Fruit fly (Drosophila melanogaster): Measurements from ENCODE around the gene CG15818.
A peak's percentile ranks its signal among the peaks of the same experiment; 100 is the strongest.

The CG15818 gene

DNA sequence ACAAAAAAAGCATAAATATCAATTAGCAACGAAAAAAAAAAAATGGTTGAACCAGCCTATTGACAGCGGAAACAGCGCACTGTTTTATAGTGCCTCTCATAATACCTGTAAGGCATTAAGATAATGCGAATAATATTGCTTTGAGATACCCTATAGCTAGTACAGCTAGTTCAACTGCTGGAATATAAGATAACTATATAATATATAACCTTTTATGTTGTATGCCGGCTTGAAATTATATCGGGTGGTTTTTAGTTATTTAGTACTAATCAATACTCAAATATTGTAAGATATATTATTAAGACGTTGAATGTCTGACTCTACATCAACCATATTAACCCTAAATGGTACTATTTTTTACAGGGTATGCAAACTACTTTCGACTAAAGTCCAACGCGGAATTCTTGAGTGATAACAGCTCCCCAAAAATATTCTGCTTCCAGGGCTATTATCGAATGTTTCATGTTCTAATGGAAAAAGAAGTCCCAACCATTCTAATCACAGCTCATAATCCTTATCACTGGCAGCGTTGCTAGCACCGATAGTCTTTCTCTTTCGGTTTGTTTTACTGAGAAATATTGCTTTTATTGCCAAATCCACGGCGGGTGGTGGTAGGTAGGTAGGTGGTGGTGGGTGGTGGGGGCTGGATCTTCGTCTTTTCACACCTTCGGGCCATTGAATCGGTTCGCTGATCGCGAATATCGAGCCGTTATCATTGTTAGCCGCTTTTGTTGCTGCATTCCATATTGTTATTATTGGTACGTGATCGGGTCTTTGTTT, 23.4 kb downstream of the CG15818 start:
- TF ChIP-seq CG13204 (GFP tag; optimal IDR thresholded peaks at IDR 0.05) (no peak), EcR (GFP tag; optimal IDR thresholded peaks at IDR 0.05) (no peak), Ets98B (GFP tag; IDR thresholded peaks at IDR 0.05) (peak; percentile 49), Pif1A (GFP tag; optimal IDR thresholded peaks at IDR 0.05) (peak; percentile 49), CG10348 (GFP tag; IDR thresholded peaks at IDR 0.05) (no peak), D1 (tag; optimal IDR thresholded peaks at IDR 0.05) (no peak), Pif1B (GFP tag; optimal IDR thresholded peaks at IDR 0.05) (no peak), CG14655 (GFP tag; optimal IDR thresholded peaks at IDR 0.05) (peak; percentile 25), rn (GFP tag; IDR thresholded peaks at IDR 0.05) (no peak), CG12605 (GFP tag; IDR thresholded peaks at IDR 0.05) (no peak), CG4496 (GFP tag; IDR thresholded peaks at IDR 0.05) (no peak), CG17806 (tag; optimal IDR thresholded peaks at IDR 0.05) (no peak), CG34367 (tag; optimal IDR thresholded peaks at IDR 0.05) (peak; percentile 25), gl (tag; optimal IDR thresholded peaks at IDR 0.05) (no peak), CG15710 (tag; optimal IDR thresholded peaks at IDR 0.05) (peak; percentile 38), fd96Ca (GFP tag; IDR thresholded peaks at IDR 0.05) (no peak), CG32121 (GFP tag; IDR thresholded peaks at IDR 0.05) (peak; percentile 49; the same call in 1 of the 2 replicates), CG8301 (tag; optimal IDR thresholded peaks at IDR 0.05) (no peak), CG9948 (tag; optimal IDR thresholded peaks at IDR 0.05) (no peak), CG8159 (tag; optimal IDR thresholded peaks at IDR 0.05) (no peak), Snoo (tag; optimal IDR thresholded peaks at IDR 0.05) (no peak)

DNA sequence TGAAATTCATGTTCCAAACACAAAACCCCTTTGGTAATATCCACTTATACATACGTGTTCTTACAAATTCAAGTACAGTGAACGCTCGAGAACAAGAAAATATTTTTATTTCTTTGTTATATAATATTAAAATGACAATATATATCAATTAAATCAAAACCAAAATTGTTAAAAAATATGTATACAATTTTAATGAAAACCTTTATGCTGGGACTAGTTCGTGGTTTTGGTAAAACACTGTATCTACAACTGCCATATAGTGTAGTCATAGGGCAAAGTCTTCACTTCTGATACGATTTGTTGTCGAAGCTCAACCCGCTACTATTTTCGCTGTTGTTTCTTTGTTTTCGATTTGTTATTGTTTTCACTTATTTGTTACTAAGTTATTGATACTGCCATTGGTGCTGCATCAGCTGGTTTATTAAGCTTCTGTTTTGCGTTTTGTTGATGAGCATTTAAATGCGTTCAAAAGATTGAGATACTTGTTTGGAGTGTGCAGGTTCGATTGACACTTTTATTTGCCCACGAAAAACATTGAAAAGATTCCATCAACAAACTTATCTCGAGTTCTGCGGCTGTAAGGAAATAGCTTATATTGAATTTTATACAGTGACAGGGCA, 24.1 kb downstream of the CG15818 start:
- TF ChIP-seq CG12605 (GFP tag; IDR thresholded peaks at IDR 0.05): peak; percentile 57
- TF ChIP-seq CG32121 (GFP tag; IDR thresholded peaks at IDR 0.05): peak; percentile 47
- peak; percentile 48 for TF ChIP-seq CG14655 (GFP tag; optimal IDR thresholded peaks at IDR 0.05)
- TF ChIP-seq CG15710 (tag; optimal IDR thresholded peaks at IDR 0.05): peak; percentile 51
- TF ChIP-seq rn (GFP tag; IDR thresholded peaks at IDR 0.05): no peak
- TF ChIP-seq Ets98B (GFP tag; IDR thresholded peaks at IDR 0.05): peak; percentile 26; the same call in 1 of the 2 replicates
- TF ChIP-seq EcR (GFP tag; optimal IDR thresholded peaks at IDR 0.05): no peak
- TF ChIP-seq CG8301 (tag; optimal IDR thresholded peaks at IDR 0.05): peak; percentile 28
- peak; percentile 22 for TF ChIP-seq Pif1A (GFP tag; optimal IDR thresholded peaks at IDR 0.05)
- TF ChIP-seq gl (tag; optimal IDR thresholded peaks at IDR 0.05): peak; percentile 41
- TF ChIP-seq CG4496 (GFP tag; IDR thresholded peaks at IDR 0.05): no peak; the same call in 1 of the 3 replicates
- peak; percentile 13 for TF ChIP-seq Pif1B (GFP tag; optimal IDR thresholded peaks at IDR 0.05)
- TF ChIP-seq CG17806 (tag; optimal IDR thresholded peaks at IDR 0.05): peak; percentile 31
- peak; percentile 37 for TF ChIP-seq CG8159 (tag; optimal IDR thresholded peaks at IDR 0.05)
- no peak for TF ChIP-seq fd96Ca (GFP tag; IDR thresholded peaks at IDR 0.05)
- no peak for TF ChIP-seq CG10348 (GFP tag; IDR thresholded peaks at IDR 0.05)
- TF ChIP-seq Snoo (tag; optimal IDR thresholded peaks at IDR 0.05): peak; percentile 27
- peak; percentile 35 for TF ChIP-seq CG34367 (tag; optimal IDR thresholded peaks at IDR 0.05)
- no peak for TF ChIP-seq CG9948 (tag; optimal IDR thresholded peaks at IDR 0.05)

DNA sequence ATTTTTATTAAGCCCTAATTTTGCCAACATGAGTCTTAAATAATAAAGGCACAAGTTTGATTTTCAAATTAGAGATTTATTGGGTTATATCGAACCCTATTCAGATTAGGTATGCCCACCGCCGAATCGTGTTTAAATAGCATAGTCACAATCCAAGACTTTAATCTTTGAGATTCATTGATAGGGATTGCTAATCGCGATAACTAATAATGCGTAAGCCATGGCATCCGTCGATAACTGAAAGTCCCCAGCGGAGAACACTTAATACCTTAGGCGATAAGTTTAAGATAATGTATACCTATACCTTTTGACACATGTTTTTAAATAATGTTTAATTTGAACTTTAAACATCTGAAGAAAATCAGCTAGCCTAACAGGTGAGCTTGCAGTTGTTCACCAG, 24.8 kb downstream of the CG15818 start:
- TF ChIP-seq CG17806 (tag; optimal IDR thresholded peaks at IDR 0.05) (no peak), Pif1B (GFP tag; optimal IDR thresholded peaks at IDR 0.05) (no peak), CG15710 (tag; optimal IDR thresholded peaks at IDR 0.05) (no peak), CG12605 (GFP tag; IDR thresholded peaks at IDR 0.05) (no peak), gl (tag; optimal IDR thresholded peaks at IDR 0.05) (no peak), CG8159 (tag; optimal IDR thresholded peaks at IDR 0.05) (no peak), fd96Ca (GFP tag; IDR thresholded peaks at IDR 0.05) (no peak), CG32121 (GFP tag; IDR thresholded peaks at IDR 0.05) (no peak), CG8301 (tag; optimal IDR thresholded peaks at IDR 0.05) (no peak), CG13204 (GFP tag; optimal IDR thresholded peaks at IDR 0.05) (no peak), CG9948 (tag; optimal IDR thresholded peaks at IDR 0.05) (no peak)

DNA sequence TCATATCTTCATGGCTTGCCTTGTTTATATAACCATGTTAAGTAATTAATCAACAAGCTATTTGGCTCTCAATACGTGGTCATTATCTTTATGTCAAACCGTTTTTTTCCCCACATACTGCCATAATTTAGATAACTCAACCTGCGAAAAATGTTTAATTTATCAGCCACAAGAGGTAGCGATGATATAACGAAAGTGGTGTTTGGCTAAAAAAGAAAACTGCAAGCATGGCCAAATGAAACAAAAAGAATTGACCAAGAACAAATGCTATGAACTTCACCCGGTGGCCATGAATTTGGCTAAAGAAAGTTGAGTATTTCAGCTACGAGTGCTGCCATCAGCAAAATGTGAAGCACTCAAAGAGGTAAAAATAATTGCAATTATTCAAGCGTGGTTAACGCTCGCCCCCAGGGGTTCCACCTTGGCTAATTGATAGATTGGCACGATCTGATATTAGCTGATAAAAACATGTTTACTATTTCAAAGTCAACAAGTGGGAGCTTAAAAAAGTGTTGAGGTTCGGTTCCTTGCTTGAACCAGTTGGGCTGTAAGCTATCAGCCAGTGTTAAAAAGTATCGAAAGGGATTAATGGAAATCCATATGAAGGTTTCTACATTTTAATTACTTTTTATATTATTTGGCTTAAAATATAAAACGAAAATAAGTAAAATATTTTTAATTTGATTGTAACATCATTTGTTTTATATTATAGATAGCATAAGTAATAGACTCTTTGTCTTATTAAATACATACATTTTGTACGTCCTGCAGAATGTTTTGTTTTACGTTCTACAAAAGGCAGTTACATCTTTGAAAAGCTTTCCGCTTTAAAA, 26.0 kb downstream of the CG15818 start:
- peak; percentile 48 for TF ChIP-seq Ets98B (GFP tag; IDR thresholded peaks at IDR 0.05)
- TF ChIP-seq Snoo (tag; optimal IDR thresholded peaks at IDR 0.05): no peak
- no peak for TF ChIP-seq gl (tag; optimal IDR thresholded peaks at IDR 0.05)
- peak; percentile 18 for TF ChIP-seq CG14655 (GFP tag; optimal IDR thresholded peaks at IDR 0.05)
- no peak for TF ChIP-seq CG32121 (GFP tag; IDR thresholded peaks at IDR 0.05)
- TF ChIP-seq Pif1B (GFP tag; optimal IDR thresholded peaks at IDR 0.05): no peak
- peak; percentile 20 for TF ChIP-seq CG34367 (tag; optimal IDR thresholded peaks at IDR 0.05)
- TF ChIP-seq EcR (GFP tag; optimal IDR thresholded peaks at IDR 0.05): no peak
- TF ChIP-seq D1 (tag; optimal IDR thresholded peaks at IDR 0.05): no peak
- peak; percentile 35; the same call in 1 of the 2 replicates for TF ChIP-seq CG12605 (GFP tag; IDR thresholded peaks at IDR 0.05)
- TF ChIP-seq CG10348 (GFP tag; IDR thresholded peaks at IDR 0.05): no peak
- no peak for TF ChIP-seq CG15710 (tag; optimal IDR thresholded peaks at IDR 0.05)
- no peak for TF ChIP-seq rn (GFP tag; IDR thresholded peaks at IDR 0.05)
- no peak for TF ChIP-seq Pif1A (GFP tag; optimal IDR thresholded peaks at IDR 0.05)
- TF ChIP-seq CG17806 (tag; optimal IDR thresholded peaks at IDR 0.05): no peak
- no peak for TF ChIP-seq CG8159 (tag; optimal IDR thresholded peaks at IDR 0.05)
- no peak for TF ChIP-seq fd96Ca (GFP tag; IDR thresholded peaks at IDR 0.05)
- TF ChIP-seq CG9948 (tag; optimal IDR thresholded peaks at IDR 0.05): no peak
- peak; percentile 67 for TF ChIP-seq CG4496 (GFP tag; IDR thresholded peaks at IDR 0.05)
- TF ChIP-seq CG8301 (tag; optimal IDR thresholded peaks at IDR 0.05): no peak
- no peak for TF ChIP-seq CG13204 (GFP tag; optimal IDR thresholded peaks at IDR 0.05)
